Worm (Caenorhabditis elegans): Measurements from ENCODE around the gene T18D3.6.

- no peak for TF ChIP-seq lag-1 (GFP tag; IDR thresholded peaks at IDR 0.05)
- TF ChIP-seq pha-4 (tag; optimal IDR thresholded peaks at IDR 0.05): no peak
- no peak for TF ChIP-seq B0261.1 (tag; optimal IDR thresholded peaks at IDR 0.05)
- no peak for TF ChIP-seq unc-62 (GFP tag; optimal IDR thresholded peaks at IDR 0.05)
- no peak for TF ChIP-seq bed-2 (GFP tag; IDR thresholded peaks at IDR 0.05)
- TF ChIP-seq B0336.3 (GFP tag; IDR thresholded peaks at IDR 0.05): no peak
- no peak for TF ChIP-seq tlf-1 (GFP tag; optimal IDR thresholded peaks at IDR 0.05)
These were observed 34.4 kb downstream of the T18D3.6 start for ce11 chrX:12484078-12484477.

Measured in whole organism, young adult.